Fruit fly (Drosophila melanogaster) S2 (cell line): ENCODE results near the gene Pino.

Experiments used
- CG8478 ChIP-seq: fragments of >200 bp; optimal IDR thresholded peaks from 2 replicates; lab custom pipeline; 2018
- CTCF ChIP-seq, 2 experiments: fragments of >200 bp; optimal IDR thresholded peaks; 2 replicates each; lab custom pipeline; 2018

- TF ChIP-seq CTCF (optimal IDR thresholded peaks at IDR 0.05; lab: Kevin White, UChicago), result no peak
- TF ChIP-seq CG8478 (lab: Kevin White, UChicago), result no peak
Observed at dm6 chr2L:1123078-1123818, 5.5 kb downstream of the Pino start.
